Worm (Caenorhabditis elegans) whole organism, early embryonic: Measurements from ENCODE around the gene srh-229.

Experiments used
- B0310.2 ChIP-seq: sonication (generic microtip); optimal IDR thresholded peaks from 2 replicates; lab custom pipeline; 2016; ENCODE audit warnings: mild to moderate bottlenecking, missing genetic modification characterization, missing compliant biosample characterization
- F13C5.2 ChIP-seq: sonication (generic microtip); optimal IDR thresholded peaks from 2 replicates; lab custom pipeline; 2017; ENCODE audit warnings: mild to moderate bottlenecking, missing genetic modification characterization, inconsistent platforms, missing compliant biosample characterization
- aly-1 ChIP-seq: sonication (generic microtip); optimal IDR thresholded peaks from 2 replicates; lab custom pipeline; 2016; ENCODE audit warnings: missing genetic modification characterization, missing compliant biosample characterization
- ama-1 ChIP-seq: fragments of 150-350 bp; optimal IDR thresholded peaks from 2 replicates; lab custom pipeline; 2014
- ets-7 ChIP-seq: sonication (generic microtip); optimal IDR thresholded peaks from 2 replicates; lab custom pipeline; 2016; ENCODE audit warnings: missing genotype, missing genetic modification characterization, missing compliant biosample characterization
- flt-1 ChIP-seq: fragments of 200-800 bp; sonication (Bioruptor generic); IDR thresholded peaks from 2 replicates; pipeline ENCODE4 v1.3.6; 2022; ENCODE audit warnings: missing genetic modification characterization, missing compliant biosample characterization
- hmg-4 ChIP-seq: fragments of 200-800 bp; sonication (Bioruptor generic); optimal IDR thresholded peaks from 2 replicates; lab custom pipeline; 2018; ENCODE audit warnings: mild to moderate bottlenecking, missing genetic modification characterization, missing compliant biosample characterization
- hnd-1 ChIP-seq: sonication (generic microtip); optimal IDR thresholded peaks from 2 replicates; lab custom pipeline; 2016; ENCODE audit warnings: missing genetic modification characterization, missing compliant biosample characterization
- pes-1 ChIP-seq: fragments of 200-800 bp; sonication (Bioruptor generic); IDR thresholded peaks from 2 replicates; pipeline ENCODE4 v1.3.6; 2022; ENCODE audit warnings: missing genetic modification reagents, missing genetic modification characterization, missing compliant biosample characterization

- TF ChIP-seq B0310.2 = no peak
- no peak for TF ChIP-seq ama-1
- no peak for TF ChIP-seq aly-1 (tag; lab: Kevin White, UChicago)
- TF ChIP-seq pes-1 (GFP tag; lab: Robert Waterston, UW) = no peak
- TF ChIP-seq flt-1 (GFP tag; lab: Robert Waterston, UW) = no peak
- no peak for TF ChIP-seq hmg-4 (GFP tag; lab: Kevin White, UChicago)
- no peak for TF ChIP-seq F13C5.2 (tag; lab: Kevin White, UChicago)
- TF ChIP-seq hnd-1 (tag; lab: Kevin White, UChicago) = no peak
- no peak for TF ChIP-seq ets-7 (tag; lab: Kevin White, UChicago)
Observed at ce11 chrV:7532947-7533346, 28.8 kb upstream of the srh-229 start, which contains the start of gene C54F6.3.
